Worm (Caenorhabditis elegans) whole organism, early embryonic: Measurements from ENCODE around the gene math-37.

ENCODE experiments used
- B0310.2 ChIP-seq: sonication (generic microtip); optimal IDR thresholded peaks from 2 replicates; lab custom pipeline; 2016; ENCODE audit warnings: mild to moderate bottlenecking, missing genetic modification characterization, missing compliant biosample characterization
- F13C5.2 ChIP-seq: sonication (generic microtip); optimal IDR thresholded peaks from 2 replicates; lab custom pipeline; 2017; ENCODE audit warnings: mild to moderate bottlenecking, missing genetic modification characterization, inconsistent platforms, missing compliant biosample characterization
- aly-1 ChIP-seq: sonication (generic microtip); optimal IDR thresholded peaks from 2 replicates; lab custom pipeline; 2016; ENCODE audit warnings: missing genetic modification characterization, missing compliant biosample characterization
- ama-1 ChIP-seq: fragments of 150-350 bp; optimal IDR thresholded peaks from 2 replicates; lab custom pipeline; 2014
- ceh-13 ChIP-seq: fragments of 200-800 bp; sonication (Bioruptor generic); optimal IDR thresholded peaks from 2 replicates; lab custom pipeline; 2018; ENCODE audit warnings: mild to moderate bottlenecking, missing genetic modification characterization, missing compliant biosample characterization
- ceh-36 ChIP-seq: sonication (generic microtip); optimal IDR thresholded peaks from 2 replicates; lab custom pipeline; 2016; ENCODE audit warnings: missing genetic modification characterization, inconsistent platforms, missing compliant biosample characterization
- ets-7 ChIP-seq: sonication (generic microtip); optimal IDR thresholded peaks from 2 replicates; lab custom pipeline; 2016; ENCODE audit warnings: missing genotype, missing genetic modification characterization, missing compliant biosample characterization
- flt-1 ChIP-seq: fragments of 200-800 bp; sonication (Bioruptor generic); IDR thresholded peaks from 2 replicates; pipeline ENCODE4 v1.3.6; 2022; ENCODE audit warnings: missing genetic modification characterization, missing compliant biosample characterization
- hmbx-1 ChIP-seq: sonication (generic microtip); optimal IDR thresholded peaks from 2 replicates; lab custom pipeline; 2016; ENCODE audit warnings: mild to moderate bottlenecking, missing genetic modification characterization, missing compliant biosample characterization
- hmg-4 ChIP-seq: fragments of 200-800 bp; sonication (Bioruptor generic); optimal IDR thresholded peaks from 2 replicates; lab custom pipeline; 2018; ENCODE audit warnings: mild to moderate bottlenecking, missing genetic modification characterization, missing compliant biosample characterization
- hnd-1 ChIP-seq: sonication (generic microtip); optimal IDR thresholded peaks from 2 replicates; lab custom pipeline; 2016; ENCODE audit warnings: missing genetic modification characterization, missing compliant biosample characterization
- pes-1 ChIP-seq: fragments of 200-800 bp; sonication (Bioruptor generic); IDR thresholded peaks from 2 replicates; pipeline ENCODE4 v1.3.6; 2022; ENCODE audit warnings: missing genetic modification reagents, missing genetic modification characterization, missing compliant biosample characterization
- scrt-1 ChIP-seq: fragments of 200-800 bp; sonication (Bioruptor generic); IDR thresholded peaks from 2 replicates; pipeline ENCODE4 v1.3.6; 2022; ENCODE audit warnings: missing genetic modification characterization, missing compliant biosample characterization
- sea-1 ChIP-seq: fragments of 200-800 bp; sonication (Bioruptor generic); conservative IDR thresholded peaks from 2 replicates; pipeline ENCODE4 v1.3.6; 2022; ENCODE audit warnings: missing genetic modification characterization, missing compliant biosample characterization
- tbx-11 ChIP-seq: fragments of 200-800 bp; sonication (Bioruptor generic); IDR thresholded peaks from 2 replicates; pipeline ENCODE4 v1.3.6; 2022; ENCODE audit warnings: missing genetic modification characterization, missing compliant biosample characterization
- tbx-37 ChIP-seq: fragments of 200-800 bp; sonication (Bioruptor generic); conservative IDR thresholded peaks from 2 replicates; pipeline ENCODE4 v1.3.6; 2022; ENCODE audit warnings: missing genetic modification reagents, missing genetic modification characterization, missing compliant biosample characterization
- tra-4 ChIP-seq: sonication (generic microtip); optimal IDR thresholded peaks from 2 replicates; lab custom pipeline; 2017; ENCODE audit warnings: missing genetic modification characterization, missing compliant biosample characterization

Gene math-37

DNA sequence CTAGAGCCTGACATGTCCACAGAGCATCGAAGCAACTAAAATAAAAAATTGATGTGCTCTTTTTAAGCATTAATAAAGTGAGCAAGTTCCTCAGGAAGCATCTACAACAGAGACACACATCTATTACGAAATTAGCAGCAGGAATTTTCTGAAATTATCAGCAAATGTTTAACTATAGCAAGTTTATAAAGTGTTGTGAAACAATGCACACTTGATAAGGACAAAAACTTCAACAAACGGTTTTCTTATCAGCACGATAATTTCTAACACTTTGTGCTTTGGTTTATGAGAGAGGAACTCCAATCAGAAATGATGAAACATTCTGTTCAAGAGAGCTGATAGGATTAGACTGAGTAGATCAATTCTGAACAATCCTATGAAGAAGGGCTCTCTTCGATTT, 31.4 kb downstream of the math-37 start, which contains the start of gene trpl-5:
Gene trpl-5, minus strand, starts transcription at position 32 of the 400 bp plus-strand sequence.
- TF ChIP-seq tra-4 (tag; lab: Kevin White, UChicago) (no peak), ama-1 (no peak), pes-1 (GFP tag; lab: Robert Waterston, UW) (no peak), ceh-13 (GFP tag; lab: Kevin White, UChicago) (no peak), tbx-37 (GFP tag; lab: Robert Waterston, UW) (no peak), hmbx-1 (tag; lab: Kevin White, UChicago) (no peak), sea-1 (GFP tag; lab: Robert Waterston, UW) (no peak), aly-1 (tag; lab: Kevin White, UChicago) (no peak), tbx-11 (no peak), scrt-1 (GFP tag; lab: Robert Waterston, UW) (no peak), ceh-36 (tag; lab: Kevin White, UChicago) (no peak), hnd-1 (tag; lab: Kevin White, UChicago) (no peak)

- TF ChIP-seq ets-7 (tag; lab: Kevin White, UChicago) (no peak), hnd-1 (tag; lab: Kevin White, UChicago) (no peak), tbx-11 (no peak), ama-1 (no peak), pes-1 (GFP tag; lab: Robert Waterston, UW) (no peak), scrt-1 (GFP tag; lab: Robert Waterston, UW) (no peak), F13C5.2 (no peak), ceh-13 (GFP tag; lab: Kevin White, UChicago) (no peak), sea-1 (GFP tag; lab: Robert Waterston, UW) (no peak)
These were observed 34.8 kb downstream of the math-37 start for ce11 chrII:2087206-2087605.

ce11 chrII:2083726-2084179, 38.2 kb downstream of the math-37 start, which contains the start of the genes T16A1.5 and fbxc-49:
Gene T16A1.5, minus strand, starts transcription at chrII:2083826.
Gene fbxc-49, plus strand, starts transcription at chrII:2084129.
- TF ChIP-seq flt-1 (no peak), B0310.2 (tag; lab: Kevin White, UChicago) (no peak), ama-1 (no peak), tra-4 (tag; lab: Kevin White, UChicago) (no peak), pes-1 (GFP tag; lab: Robert Waterston, UW) (no peak), hmbx-1 (tag; lab: Kevin White, UChicago) (no peak), ceh-36 (tag; lab: Kevin White, UChicago) (no peak), ets-7 (tag; lab: Kevin White, UChicago) (no peak), scrt-1 (GFP tag; lab: Robert Waterston, UW) (no peak), ceh-13 (GFP tag; lab: Kevin White, UChicago) (no peak), hnd-1 (tag; lab: Kevin White, UChicago) (no peak)

DNA sequence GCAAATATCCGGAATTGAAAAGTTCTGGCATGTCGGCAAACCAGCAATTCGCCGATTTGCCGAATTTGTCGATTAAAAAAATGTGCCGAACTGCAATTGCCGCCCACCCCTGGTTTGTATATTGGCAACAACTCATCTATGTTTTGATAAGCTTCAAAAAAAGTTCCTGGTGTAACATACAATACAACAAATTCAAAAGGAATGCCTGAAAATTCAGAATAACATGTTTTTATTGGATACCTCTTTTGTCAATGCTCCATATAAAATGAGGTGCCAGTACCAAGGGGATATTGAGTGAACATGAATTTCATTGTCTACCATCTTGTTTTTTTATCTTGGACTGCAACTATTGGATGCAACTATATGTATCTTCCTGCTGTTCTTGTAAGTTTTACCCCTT, 40.7 kb downstream of the math-37 start, which contains the start of gene T16A1.4:
Gene T16A1.4, plus strand, starts transcription at position 301 of the 400 bp plus-strand sequence.
- TF ChIP-seq F13C5.2 (no peak), ceh-13 (GFP tag; lab: Kevin White, UChicago) (no peak), hmbx-1 (tag; lab: Kevin White, UChicago) (no peak), scrt-1 (GFP tag; lab: Robert Waterston, UW) (no peak), aly-1 (tag; lab: Kevin White, UChicago) (no peak), ama-1 (no peak), B0310.2 (tag; lab: Kevin White, UChicago) (no peak), sea-1 (GFP tag; lab: Robert Waterston, UW) (no peak), flt-1 (no peak), pes-1 (GFP tag; lab: Robert Waterston, UW) (no peak), tbx-11 (no peak), hmg-4 (no peak), ets-7 (tag; lab: Kevin White, UChicago) (no peak), ceh-36 (tag; lab: Kevin White, UChicago) (no peak), tra-4 (tag; lab: Kevin White, UChicago) (no peak), tbx-37 (GFP tag; lab: Robert Waterston, UW) (no peak), hnd-1 (tag; lab: Kevin White, UChicago) (no peak)

- TF ChIP-seq hnd-1 (tag; lab: Kevin White, UChicago): no peak
- no peak for TF ChIP-seq scrt-1 (GFP tag; lab: Robert Waterston, UW)
- no peak for TF ChIP-seq tbx-37 (GFP tag; lab: Robert Waterston, UW)
- no peak for TF ChIP-seq aly-1 (tag; lab: Kevin White, UChicago)
- TF ChIP-seq tbx-11: no peak
- no peak for TF ChIP-seq B0310.2 (tag; lab: Kevin White, UChicago)
- no peak for TF ChIP-seq F13C5.2
These were observed 41.6 kb downstream of the math-37 start, which contains the start of gene F07E5.9 for ce11 chrII:2080425-2080824. Gene F07E5.9, minus strand, starts transcription at chrII:2080525.

ce11 chrII:2076467-2076866, 45.5 kb downstream of the math-37 start:
- no peak for TF ChIP-seq F13C5.2
- no peak for TF ChIP-seq hnd-1 (tag; lab: Kevin White, UChicago)
- no peak for TF ChIP-seq ceh-36 (tag; lab: Kevin White, UChicago)
- no peak for TF ChIP-seq B0310.2 (tag; lab: Kevin White, UChicago)

DNA sequence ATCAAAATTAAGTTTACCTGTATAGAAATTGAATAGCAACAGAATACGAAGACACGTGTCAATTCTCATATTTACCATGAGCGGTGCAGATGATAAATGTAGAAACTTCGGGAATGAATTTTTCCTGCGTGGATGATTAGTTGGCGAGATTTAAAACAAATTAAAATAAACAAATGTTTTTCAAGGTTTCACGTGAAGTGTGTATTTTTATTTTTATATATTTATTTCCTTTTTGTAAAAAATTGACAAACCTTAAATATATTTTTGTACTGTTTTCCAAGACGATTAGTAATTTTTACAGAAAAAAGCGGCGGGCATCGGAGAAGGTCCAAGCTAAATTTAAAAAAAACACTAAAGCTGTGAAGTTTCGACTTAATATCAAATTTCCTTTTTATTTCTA, 46.5 kb downstream of the math-37 start, which contains the start of gene F07E5.8:
Gene F07E5.8, minus strand, starts transcription at position 101 of the 400 bp plus-strand sequence.
- no peak for TF ChIP-seq hmbx-1 (tag; lab: Kevin White, UChicago)
- no peak for TF ChIP-seq ceh-36 (tag; lab: Kevin White, UChicago)
- no peak for TF ChIP-seq sea-1 (GFP tag; lab: Robert Waterston, UW)
- no peak for TF ChIP-seq ama-1
- no peak for TF ChIP-seq hnd-1 (tag; lab: Kevin White, UChicago)
- no peak for TF ChIP-seq tbx-37 (GFP tag; lab: Robert Waterston, UW)
- TF ChIP-seq tra-4 (tag; lab: Kevin White, UChicago): no peak
- TF ChIP-seq aly-1 (tag; lab: Kevin White, UChicago): no peak
- TF ChIP-seq ceh-13 (GFP tag; lab: Kevin White, UChicago): no peak
- TF ChIP-seq F13C5.2: no peak
- no peak for TF ChIP-seq B0310.2 (tag; lab: Kevin White, UChicago)
- TF ChIP-seq tbx-11: no peak
- TF ChIP-seq scrt-1 (GFP tag; lab: Robert Waterston, UW): no peak
- no peak for TF ChIP-seq ets-7 (tag; lab: Kevin White, UChicago)
- TF ChIP-seq pes-1 (GFP tag; lab: Robert Waterston, UW): no peak
